Fruit fly (Drosophila melanogaster) whole organism, embryonic: Measurements from ENCODE around the gene CG14043.

Experiments used
- ATbp ChIP-seq: fragments of 200-800 bp; sonication (Bioruptor generic); optimal IDR thresholded peaks from 2 replicates; lab custom pipeline; 2017; ENCODE audit warnings: missing biosample characterization, mild to moderate bottlenecking, missing genetic modification characterization, missing genetic modification reagents
- Antp ChIP-seq: fragments of 200-800 bp; sonication (Bioruptor generic); optimal IDR thresholded peaks from 3 replicates; lab custom pipeline; 2016; ENCODE audit warnings: missing biosample characterization, missing genetic modification characterization
- CG10274 ChIP-seq: fragments of 200-800 bp; sonication (Bioruptor generic); optimal IDR thresholded peaks from 3 replicates; lab custom pipeline; 2017; ENCODE audit warnings: missing biosample characterization, mild to moderate bottlenecking, missing genetic modification characterization
- CG10543 ChIP-seq: fragments of 200-800 bp; sonication (Bioruptor generic); optimal IDR thresholded peaks from 3 replicates; lab custom pipeline; 2017; ENCODE audit warnings: missing biosample characterization, mild to moderate bottlenecking, missing genetic modification characterization, moderate library complexity
- CG11085 ChIP-seq: fragments of 200-800 bp; sonication (Bioruptor generic); IDR thresholded peaks from 2 replicates; pipeline ENCODE4 v1.3.6; 2022; ENCODE audit warnings: missing biosample characterization, missing genetic modification characterization
- CG11093 ChIP-seq: fragments of 200-800 bp; sonication (Bioruptor generic); IDR thresholded peaks from 3 replicates; pipeline ENCODE4 v1.3.6; 2022; ENCODE audit warnings: missing biosample characterization, missing genetic modification characterization
- CG11696 ChIP-seq: fragments of 200-800 bp; sonication (Bioruptor generic); IDR thresholded peaks from 2 replicates; pipeline ENCODE4 v1.3.6; 2022; ENCODE audit warnings: missing biosample characterization, missing genetic modification characterization
- CG12071 ChIP-seq: fragments of 200-800 bp; sonication (Bioruptor generic); optimal IDR thresholded peaks from 3 replicates; lab custom pipeline; 2018; ENCODE audit warnings: missing biosample characterization, mild to moderate bottlenecking, missing genetic modification characterization
- CG12744 ChIP-seq: fragments of 200-800 bp; sonication (Bioruptor generic); optimal IDR thresholded peaks from 2 replicates; lab custom pipeline; 2016; ENCODE audit warnings: missing biosample characterization, missing genetic modification characterization
- CG14965 ChIP-seq: fragments of 200-800 bp; sonication (Bioruptor generic); optimal IDR thresholded peaks from 2 replicates; lab custom pipeline; 2016; ENCODE audit warnings: missing biosample characterization, missing genetic modification characterization, borderline replicate concordance
- CG1603 ChIP-seq: fragments of 200-800 bp; sonication (Bioruptor generic); optimal IDR thresholded peaks from 2 replicates; lab custom pipeline; 2019; ENCODE audit warnings: missing biosample characterization, mild to moderate bottlenecking, missing genetic modification characterization, moderate library complexity
- CG1792 ChIP-seq: fragments of 200-800 bp; sonication (Bioruptor generic); optimal IDR thresholded peaks from 2 replicates; lab custom pipeline; 2016; ENCODE audit warnings: missing biosample characterization, missing genetic modification characterization
- CG2199 ChIP-seq: fragments of 200-800 bp; sonication (Bioruptor generic); IDR thresholded peaks from 3 replicates; pipeline ENCODE4 v1.3.6; 2022; ENCODE audit warnings: missing biosample characterization, missing genetic modification characterization
- CG30431 ChIP-seq: fragments of 200-800 bp; sonication (Bioruptor generic); optimal IDR thresholded peaks from 2 replicates; lab custom pipeline; 2017; ENCODE audit warnings: missing biosample characterization, missing genetic modification characterization
- CG31224 ChIP-seq: fragments of 200-800 bp; sonication (Bioruptor generic); IDR thresholded peaks from 2 replicates; pipeline ENCODE4 v1.3.6; 2022; ENCODE audit warnings: missing biosample characterization, missing genetic modification characterization
- CG34376 ChIP-seq: fragments of 200-800 bp; sonication (Bioruptor generic); optimal IDR thresholded peaks from 2 replicates; lab custom pipeline; 2018; ENCODE audit warnings: missing biosample characterization, mild to moderate bottlenecking, missing genetic modification characterization
- CG4404 ChIP-seq: fragments of 200-800 bp; sonication (Bioruptor generic); IDR thresholded peaks from 2 replicates; pipeline ENCODE4 v1.3.6; 2022; ENCODE audit warnings: missing biosample characterization, missing genetic modification characterization
- CG6791 ChIP-seq: fragments of 200-800 bp; sonication (Bioruptor generic); IDR thresholded peaks from 3 replicates; pipeline ENCODE4 v1.3.6; 2022; ENCODE audit warnings: missing biosample characterization, missing genetic modification characterization; ENCODE audit not compliant: partially characterized antibody
- CG7745 ChIP-seq: fragments of 200-800 bp; sonication (Bioruptor generic); optimal IDR thresholded peaks from 2 replicates; lab custom pipeline; 2018; ENCODE audit warnings: missing biosample characterization, mild to moderate bottlenecking, missing genetic modification characterization, moderate library complexity
- CG7928 ChIP-seq: fragments of 200-800 bp; sonication (Bioruptor generic); optimal IDR thresholded peaks from 2 replicates; lab custom pipeline; 2017; ENCODE audit warnings: missing biosample characterization, mild to moderate bottlenecking, missing genetic modification characterization
- CG9932 ChIP-seq: fragments of 200-800 bp; sonication (Bioruptor generic); IDR thresholded peaks from 2 replicates; pipeline ENCODE4 v1.3.6; 2022; ENCODE audit warnings: missing biosample characterization, missing genetic modification characterization
- Dad ChIP-seq: fragments of 200-800 bp; sonication (Bioruptor generic); optimal IDR thresholded peaks from 3 replicates; lab custom pipeline; 2016; ENCODE audit warnings: missing biosample characterization, missing genetic modification characterization
- E2f2 ChIP-seq: fragments of 200-800 bp; sonication (Bioruptor generic); IDR thresholded peaks from 2 replicates; pipeline ENCODE4 v1.3.6; 2022; ENCODE audit warnings: missing biosample characterization, missing genetic modification characterization
- ERR ChIP-seq: fragments of 200-800 bp; sonication (Bioruptor generic); optimal IDR thresholded peaks from 2 replicates; lab custom pipeline; 2016; ENCODE audit warnings: missing biosample characterization, missing genetic modification characterization
- HHEX ChIP-seq: fragments of 200-800 bp; sonication (Bioruptor generic); optimal IDR thresholded peaks from 3 replicates; lab custom pipeline; 2017; ENCODE audit warnings: missing biosample characterization, mild to moderate bottlenecking, missing genetic modification characterization, missing genetic modification reagents
- HmgD ChIP-seq: fragments of 200-800 bp; sonication (Bioruptor generic); optimal IDR thresholded peaks from 3 replicates; lab custom pipeline; 2016; ENCODE audit warnings: missing biosample characterization, missing genetic modification characterization
- MBD-R2 ChIP-seq: fragments of 200-800 bp; sonication (Bioruptor generic); IDR thresholded peaks from 2 replicates; pipeline ENCODE4 v1.3.6; 2022; ENCODE audit warnings: missing biosample characterization, missing genetic modification characterization
- Neu2 ChIP-seq: fragments of 200-800 bp; sonication (Bioruptor generic); optimal IDR thresholded peaks from 3 replicates; lab custom pipeline; 2016; ENCODE audit warnings: missing biosample characterization, missing genetic modification characterization, borderline replicate concordance
- Side ChIP-seq: fragments of 200-800 bp; sonication (Bioruptor generic); optimal IDR thresholded peaks from 2 replicates; lab custom pipeline; 2016; ENCODE audit warnings: missing biosample characterization, missing genetic modification characterization
- Sin3A ChIP-seq: fragments of >200 bp; optimal IDR thresholded peaks from 2 replicates; lab custom pipeline; 2018
- Xrp1 ChIP-seq: fragments of 200-800 bp; sonication (Bioruptor generic); IDR thresholded peaks from 2 replicates; pipeline ENCODE4 v1.3.6; 2022; ENCODE audit warnings: missing biosample characterization, missing genetic modification characterization
- amos ChIP-seq: fragments of 200-800 bp; sonication (Bioruptor generic); IDR thresholded peaks from 2 replicates; pipeline ENCODE4 v1.3.6; 2022; ENCODE audit warnings: missing biosample characterization, missing genetic modification characterization; ENCODE audit not compliant: partially characterized antibody
- ash1 ChIP-seq: fragments of 200-800 bp; sonication (Bioruptor generic); optimal IDR thresholded peaks from 2 replicates; lab custom pipeline; 2018; ENCODE audit warnings: missing biosample characterization, mild to moderate bottlenecking, missing genetic modification characterization
- bsh ChIP-seq, 2 experiments: fragments of 200-800 bp; sonication (Bioruptor generic); optimal IDR thresholded peaks; 2 replicates each; lab custom pipeline; 2017 to 2018; ENCODE audit warnings: mild to moderate bottlenecking in 2 of 2, missing biosample characterization in 2 of 2, missing genetic modification characterization in 2 of 2, moderate library complexity in 1 of 2
- cato ChIP-seq: fragments of 200-800 bp; sonication (Bioruptor generic); optimal IDR thresholded peaks from 2 replicates; lab custom pipeline; 2016; ENCODE audit warnings: missing biosample characterization, missing genetic modification characterization, borderline replicate concordance
- chinmo ChIP-seq: fragments of 200-800 bp; sonication (Bioruptor generic); IDR thresholded peaks from 4 replicates; pipeline ENCODE4 v1.3.6; 2022; ENCODE audit warnings: missing biosample characterization, missing genetic modification characterization; ENCODE audit not compliant: partially characterized antibody
- croc ChIP-seq: fragments of 200-800 bp; sonication (Bioruptor generic); conservative IDR thresholded peaks from 3 replicates; pipeline ENCODE4 v1.3.6; 2022; ENCODE audit warnings: missing biosample characterization, missing genetic modification characterization
- crol ChIP-seq: fragments of 200-800 bp; sonication (Bioruptor generic); IDR thresholded peaks from 2 replicates; pipeline ENCODE4 v1.3.6; 2022; ENCODE audit warnings: missing biosample characterization, missing genetic modification characterization
- gce ChIP-seq: fragments of 200-800 bp; sonication (Bioruptor generic); IDR thresholded peaks from 3 replicates; pipeline ENCODE4 v1.3.6; 2022; ENCODE audit warnings: missing biosample characterization, missing genetic modification characterization
- gsb-n ChIP-seq: fragments of 200-800 bp; sonication (Bioruptor generic); optimal IDR thresholded peaks from 3 replicates; lab custom pipeline; 2018; ENCODE audit warnings: missing biosample characterization, mild to moderate bottlenecking, missing genetic modification characterization
- hth ChIP-seq: fragments of >200 bp; optimal IDR thresholded peaks from 2 replicates; lab custom pipeline; 2017; ENCODE audit warnings: inconsistent platforms
- mirr ChIP-seq: fragments of 200-800 bp; sonication (Bioruptor generic); optimal IDR thresholded peaks from 3 replicates; lab custom pipeline; 2018; ENCODE audit warnings: missing biosample characterization, mild to moderate bottlenecking, missing genetic modification characterization
- nmo ChIP-seq: fragments of 200-800 bp; sonication (Bioruptor generic); optimal IDR thresholded peaks from 2 replicates; lab custom pipeline; 2018; ENCODE audit warnings: missing biosample characterization, mild to moderate bottlenecking, missing genetic modification characterization, moderate library complexity
- org-1 ChIP-seq: fragments of 200-800 bp; sonication (Bioruptor generic); optimal IDR thresholded peaks from 2 replicates; lab custom pipeline; 2017; ENCODE audit warnings: missing biosample characterization, missing genetic modification characterization
- otp ChIP-seq: fragments of 200-800 bp; sonication (Bioruptor generic); IDR thresholded peaks from 3 replicates; pipeline ENCODE4, ENCODE4 v1.3.6; 2022; ENCODE audit warnings: missing biosample characterization, missing genetic modification characterization
- pum ChIP-seq: fragments of 200-800 bp; sonication (Bioruptor generic); optimal IDR thresholded peaks from 2 replicates; lab custom pipeline; 2016; ENCODE audit warnings: missing biosample characterization, missing genetic modification characterization
- schlank ChIP-seq: fragments of 200-800 bp; sonication (Bioruptor generic); optimal IDR thresholded peaks from 2 replicates; lab custom pipeline; 2018; ENCODE audit warnings: missing biosample characterization, mild to moderate bottlenecking, missing genetic modification characterization
- sisA ChIP-seq: fragments of 200-800 bp; sonication (Bioruptor generic); IDR thresholded peaks from 2 replicates; pipeline ENCODE4 v1.3.6; 2022; ENCODE audit warnings: missing biosample characterization, missing genetic modification characterization
- slou ChIP-seq: fragments of 200-800 bp; sonication (Bioruptor generic); optimal IDR thresholded peaks from 3 replicates; lab custom pipeline; 2016; ENCODE audit warnings: missing biosample characterization, missing genetic modification characterization
- stwl ChIP-seq: fragments of 200-800 bp; sonication (Bioruptor generic); optimal IDR thresholded peaks from 3 replicates; lab custom pipeline; 2018; ENCODE audit warnings: missing biosample characterization, mild to moderate bottlenecking, missing genetic modification characterization, moderate library complexity
- sug ChIP-seq: fragments of 200-800 bp; optimal IDR thresholded peaks from 2 replicates; lab custom pipeline; 2019; ENCODE audit warnings: missing biosample characterization, mild to moderate bottlenecking, missing genetic modification characterization, moderate library complexity

CG14043 gene

DNA sequence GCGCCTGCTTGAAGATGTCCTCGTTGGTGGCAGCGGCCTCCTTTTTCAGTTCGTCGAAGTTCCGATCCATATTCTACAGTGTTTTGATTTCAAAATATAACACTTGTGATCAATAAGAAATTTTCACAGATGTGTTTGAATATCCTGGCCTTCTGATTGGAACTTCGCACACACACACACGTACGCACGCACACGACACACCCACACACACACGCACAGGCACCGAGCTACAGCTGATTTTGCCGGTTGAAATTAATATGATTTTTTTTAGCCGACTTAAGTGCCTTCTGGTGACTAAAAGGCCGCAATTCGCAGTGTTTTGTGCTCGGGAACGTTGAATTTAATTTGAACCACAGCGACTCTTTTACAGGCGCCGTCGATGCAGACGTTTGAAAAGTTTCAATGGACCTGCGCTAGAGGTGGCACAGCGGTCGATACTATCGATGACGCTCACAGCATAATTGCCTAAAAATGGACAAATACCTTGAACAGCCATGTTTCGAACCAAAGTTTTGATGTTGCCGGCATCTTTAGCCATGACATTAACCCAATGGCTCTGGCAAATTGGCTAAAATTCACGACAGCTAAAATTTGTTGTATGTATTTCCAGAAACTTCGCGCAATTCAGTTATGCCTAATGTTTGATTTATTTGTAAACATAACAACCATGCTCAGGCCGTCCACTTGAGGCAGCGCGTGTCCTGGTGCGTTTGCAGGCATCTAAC, 38.0 kb downstream of the CG14043 start, which contains the start of gene Rtnl1 (continued):
- peak; percentile 6 for TF ChIP-seq CG10543
- TF ChIP-seq E2f2, result peak; percentile 93
- TF ChIP-seq sug (tag; lab: Kevin White, UChicago), result peak; percentile 63
- TF ChIP-seq org-1 (GFP tag; lab: Kevin White, UChicago), result no peak
- TF ChIP-seq chinmo, result peak; percentile 99
- TF ChIP-seq CG6791, result peak; percentile 93
- peak; percentile 20 for TF ChIP-seq Dad (GFP tag; lab: Kevin White, UChicago)
- TF ChIP-seq CG12744, result peak; percentile 46
- TF ChIP-seq CG4404 (GFP tag; lab: Robert Waterston, UW), result no peak
- TF ChIP-seq nmo (GFP tag; lab: Kevin White, UChicago), result peak; percentile 76
- peak; percentile 88 for TF ChIP-seq HmgD (GFP tag; lab: Kevin White, UChicago)
- TF ChIP-seq otp, result no peak
- TF ChIP-seq CG14965 (GFP tag; lab: Kevin White, UChicago), result no peak
- TF ChIP-seq sisA (GFP tag; lab: Robert Waterston, UW), result no peak; the same call in 1 of the 2 replicates
- TF ChIP-seq pum (GFP tag; lab: Kevin White, UChicago), result peak; percentile 19
- TF ChIP-seq CG12071, result no peak
- TF ChIP-seq ERR (GFP tag; lab: Kevin White, UChicago), result peak; percentile 44
- no peak for TF ChIP-seq CG7745
- TF ChIP-seq schlank (tag; lab: Kevin White, UChicago), result no peak
- no peak for TF ChIP-seq gsb-n
- TF ChIP-seq bsh (GFP tag; optimal IDR thresholded peaks at IDR 0.05; lab: Kevin White, UChicago), result no peak
- no peak for TF ChIP-seq hth
- TF ChIP-seq ATbp, result no peak
- peak; percentile 49 for TF ChIP-seq CG7928 (GFP tag; lab: Kevin White, UChicago)
- no peak for TF ChIP-seq HHEX (GFP tag; lab: Kevin White, UChicago)
- no peak for TF ChIP-seq gce
- no peak for TF ChIP-seq Neu2 (GFP tag; lab: Kevin White, UChicago)
- TF ChIP-seq stwl, result peak; percentile 71
- no peak for TF ChIP-seq CG30431
- peak; percentile 88 for TF ChIP-seq CG1603
- TF ChIP-seq slou, result no peak
- TF ChIP-seq CG9932 (GFP tag; lab: Robert Waterston, UW), result peak; percentile 75
- TF ChIP-seq croc, result no peak
- TF ChIP-seq CG11093, result no peak
- peak; percentile 95 for TF ChIP-seq Sin3A (lab: Kevin White, UChicago)
- no peak for TF ChIP-seq CG11085
- TF ChIP-seq CG11696 (GFP tag; lab: Robert Waterston, UW), result no peak
- peak; percentile 3 for TF ChIP-seq Side
- no peak for TF ChIP-seq Xrp1 (GFP tag; lab: Robert Waterston, UW)
- TF ChIP-seq mirr (GFP tag; lab: Kevin White, UChicago), result no peak
- TF ChIP-seq CG10274 (GFP tag; lab: Kevin White, UChicago), result no peak
- TF ChIP-seq MBD-R2 (GFP tag; lab: Robert Waterston, UW), result peak; percentile 80
- TF ChIP-seq CG1792 (GFP tag; lab: Kevin White, UChicago), result peak; percentile 10
- no peak for TF ChIP-seq CG34376
- peak; percentile 35 for TF ChIP-seq Antp (GFP tag; lab: Kevin White, UChicago)
- TF ChIP-seq crol, result no peak
- TF ChIP-seq ash1 (GFP tag; lab: Kevin White, UChicago), result no peak
- no peak for TF ChIP-seq CG2199 (GFP tag; lab: Robert Waterston, UW)
- peak; percentile 96 for TF ChIP-seq amos (GFP tag; lab: Robert Waterston, UW)
- TF ChIP-seq CG31224 (GFP tag; lab: Robert Waterston, UW), result no peak
- no peak for TF ChIP-seq cato
